Worm (Caenorhabditis elegans) whole organism, early embryonic: Measurements from ENCODE around the gene nas-33.

ENCODE experiments used
- F13C5.2 ChIP-seq: sonication (generic microtip); optimal IDR thresholded peaks from 2 replicates; lab custom pipeline; 2017; ENCODE audit warnings: mild to moderate bottlenecking, missing genetic modification characterization, inconsistent platforms, missing compliant biosample characterization
- ama-1 ChIP-seq: fragments of 150-350 bp; optimal IDR thresholded peaks from 2 replicates; lab custom pipeline; 2014
- ceh-13 ChIP-seq: fragments of 200-800 bp; sonication (Bioruptor generic); optimal IDR thresholded peaks from 2 replicates; lab custom pipeline; 2018; ENCODE audit warnings: mild to moderate bottlenecking, missing genetic modification characterization, missing compliant biosample characterization
- ceh-36 ChIP-seq: sonication (generic microtip); optimal IDR thresholded peaks from 2 replicates; lab custom pipeline; 2016; ENCODE audit warnings: missing genetic modification characterization, inconsistent platforms, missing compliant biosample characterization
- hmg-4 ChIP-seq: fragments of 200-800 bp; sonication (Bioruptor generic); optimal IDR thresholded peaks from 2 replicates; lab custom pipeline; 2018; ENCODE audit warnings: mild to moderate bottlenecking, missing genetic modification characterization, missing compliant biosample characterization
- pes-1 ChIP-seq: fragments of 200-800 bp; sonication (Bioruptor generic); IDR thresholded peaks from 2 replicates; pipeline ENCODE4 v1.3.6; 2022; ENCODE audit warnings: missing genetic modification reagents, missing genetic modification characterization, missing compliant biosample characterization
- tbx-11 ChIP-seq: fragments of 200-800 bp; sonication (Bioruptor generic); IDR thresholded peaks from 2 replicates; pipeline ENCODE4 v1.3.6; 2022; ENCODE audit warnings: missing genetic modification characterization, missing compliant biosample characterization
- tbx-37 ChIP-seq: fragments of 200-800 bp; sonication (Bioruptor generic); conservative IDR thresholded peaks from 2 replicates; pipeline ENCODE4 v1.3.6; 2022; ENCODE audit warnings: missing genetic modification reagents, missing genetic modification characterization, missing compliant biosample characterization
- tra-4 ChIP-seq: sonication (generic microtip); optimal IDR thresholded peaks from 2 replicates; lab custom pipeline; 2017; ENCODE audit warnings: missing genetic modification characterization, missing compliant biosample characterization

- TF ChIP-seq tra-4 (tag; lab: Kevin White, UChicago) (no peak), tbx-11 (no peak), ama-1 (lab: Kevin White, UChicago) (no peak), F13C5.2 (no peak), ceh-36 (tag; lab: Kevin White, UChicago) (no peak), pes-1 (no peak), hmg-4 (GFP tag; lab: Kevin White, UChicago) (no peak), tbx-37 (no peak), ceh-13 (GFP tag; lab: Kevin White, UChicago) (no peak)
Observed at ce11 chrX:6443373-6443772, 11.7 kb downstream of the nas-33 start, which contains the start of gene K10C2.7.
